Worm (Caenorhabditis elegans): ENCODE data around the gene C30G4.2.

- no peak for TF ChIP-seq odd-2 (tag; optimal IDR thresholded peaks at IDR 0.05)
- no peak for TF ChIP-seq fax-1 (tag; optimal IDR thresholded peaks at IDR 0.05)
- no peak for TF ChIP-seq pha-4 (tag; optimal IDR thresholded peaks at IDR 0.05)
- TF ChIP-seq T23F11.4 (GFP tag; optimal IDR thresholded peaks at IDR 0.05): no peak
- TF ChIP-seq dmd-4 (tag; optimal IDR thresholded peaks at IDR 0.05; ENCODE audit: borderline replicate concordance): no peak
- no peak for TF ChIP-seq ama-1 (optimal IDR thresholded peaks at IDR 0.05)
- TF ChIP-seq ceh-30 (tag; optimal IDR thresholded peaks at IDR 0.05): no peak
- TF ChIP-seq unc-55 (GFP tag; optimal IDR thresholded peaks at IDR 0.05): no peak
- TF ChIP-seq Y22D7AL.16 (tag; optimal IDR thresholded peaks at IDR 0.05): no peak
These were observed 43.3 kb downstream of the C30G4.2 start for ce11 chrX:17002149-17002548.
